Worm (Caenorhabditis elegans): ENCODE results near the gene T02H6.1.

ce11 chrII:680612-681011 is 28.6 kb upstream of the T02H6.1 start, which contains the start of the genes T02H6.10 and T02H6.8:
- TF ChIP-seq med-1 (GFP tag; optimal IDR thresholded peaks at IDR 0.05; ENCODE audit: insufficient read depth) (no peak), tab-1 (GFP tag; IDR thresholded peaks at IDR 0.05) (no peak), flt-1 (GFP tag; IDR thresholded peaks at IDR 0.05) (no peak), T22C8.4 (GFP tag; IDR thresholded peaks at IDR 0.05) (no peak), klf-2 (GFP tag; conservative IDR thresholded peaks at IDR 0.05) (no peak), ztf-29 (GFP tag; IDR thresholded peaks at IDR 0.05) (no peak), cog-1 (tag; optimal IDR thresholded peaks at IDR 0.05) (no peak), ztf-23 (GFP tag; IDR thresholded peaks at IDR 0.05) (no peak)
